Fruit fly (Drosophila melanogaster) whole organism, wandering third instar larva: ENCODE measurements around the gene CG13365.
A peak's percentile ranks its signal among the peaks of the same experiment; 100 is the strongest.

Experiments
- Abd-B ChIP-seq: fragments of >200 bp; optimal IDR thresholded peaks from 2 replicates; lab custom pipeline; 2017; ENCODE audit warnings: missing biosample characterization, missing genetic modification characterization
- CG32264 ChIP-seq: fragments of 200-800 bp; sonication (Bioruptor generic); optimal IDR thresholded peaks from 2 replicates; lab custom pipeline; 2016; ENCODE audit warnings: missing biosample characterization, missing genetic modification characterization
- CG9705 ChIP-seq: fragments of 200-800 bp; sonication (Bioruptor generic); optimal IDR thresholded peaks from 2 replicates; lab custom pipeline; 2018; ENCODE audit warnings: missing biosample characterization, mild to moderate bottlenecking, missing genetic modification characterization
- CrebA ChIP-seq: fragments of 200-800 bp; sonication (Bioruptor generic); optimal IDR thresholded peaks from 2 replicates; lab custom pipeline; 2016; ENCODE audit warnings: missing biosample characterization, mild to moderate bottlenecking, missing genetic modification characterization, borderline replicate concordance
- Dfd ChIP-seq: fragments of >200 bp; optimal IDR thresholded peaks from 2 replicates; lab custom pipeline; 2017; ENCODE audit warnings: missing biosample characterization, missing genetic modification characterization
- Dif ChIP-seq: fragments of 200-275, 200-300 bp; sonication (Bioruptor generic); optimal IDR thresholded peaks from 2 replicates; lab custom pipeline; 2018; ENCODE audit warnings: missing biosample characterization, missing genetic modification characterization; ENCODE audit not compliant: partially characterized antibody
- GATAd ChIP-seq: sonication (Bioruptor generic); optimal IDR thresholded peaks from 2 replicates; lab custom pipeline; 2016; ENCODE audit warnings: missing biosample characterization, missing genetic modification characterization
- HLH106 ChIP-seq: fragments of 200-800 bp; optimal IDR thresholded peaks from 3 replicates; lab custom pipeline; 2019; ENCODE audit warnings: missing biosample characterization, mild to moderate bottlenecking, missing genetic modification characterization, moderate library complexity
- Hnf4 ChIP-seq: fragments of 200-800 bp; sonication (Bioruptor generic); optimal IDR thresholded peaks from 2 replicates; lab custom pipeline; 2016; ENCODE audit warnings: missing biosample characterization, mild to moderate bottlenecking, missing genetic modification characterization
- Hr78 ChIP-seq: fragments of >200 bp; optimal IDR thresholded peaks from 2 replicates; lab custom pipeline; 2017; ENCODE audit warnings: missing biosample characterization, missing genetic modification characterization
- Hr83 ChIP-seq: fragments of 200-300 bp; sonication (Bioruptor generic); optimal IDR thresholded peaks from 2 replicates; lab custom pipeline; 2016; ENCODE audit warnings: missing biosample characterization, mild to moderate bottlenecking, missing genetic modification characterization, moderate library complexity; ENCODE audit not compliant: poor library complexity, severe bottlenecking
- Jra ChIP-seq: sonication (Bioruptor generic); optimal IDR thresholded peaks from 2 replicates; lab custom pipeline; 2016; ENCODE audit warnings: missing biosample characterization, missing genetic modification characterization
- Mio ChIP-seq: sonication (Bioruptor generic); optimal IDR thresholded peaks from 2 replicates; lab custom pipeline; 2016; ENCODE audit warnings: missing biosample characterization, missing genetic modification characterization
- Myc ChIP-seq: fragments of >200 bp; optimal IDR thresholded peaks from 2 replicates; lab custom pipeline; 2017
- N ChIP-seq: fragments of >200 bp; optimal IDR thresholded peaks from 2 replicates; lab custom pipeline; 2018; ENCODE audit warnings: missing biosample characterization, missing external identifiers, missing genetic modification characterization
- OdsH ChIP-seq: fragments of 200-800 bp; sonication (Bioruptor generic); optimal IDR thresholded peaks from 2 replicates; lab custom pipeline; 2016; ENCODE audit warnings: missing biosample characterization, mild to moderate bottlenecking, missing genetic modification characterization
- Rel ChIP-seq, 2 experiments: fragments of 200-800 bp; sonication (Bioruptor generic) in 1 of 2; optimal IDR thresholded peaks; 2 replicates in 1 of 2; 3 replicates in 1 of 2; lab custom pipeline; 2016 to 2019; ENCODE audit warnings: mild to moderate bottlenecking in 2 of 2, missing biosample characterization in 2 of 2, missing genetic modification characterization in 2 of 2, moderate library complexity in 1 of 2
- Sp1 ChIP-seq: fragments of 200-800 bp; sonication (Bioruptor generic); optimal IDR thresholded peaks from 3 replicates; lab custom pipeline; 2019; ENCODE audit warnings: missing biosample characterization, mild to moderate bottlenecking, missing genetic modification characterization, moderate library complexity
- Vsx2 ChIP-seq: fragments of 200-300, 225-300 bp; sonication (Bioruptor generic); optimal IDR thresholded peaks from 2 replicates; lab custom pipeline; 2018; ENCODE audit warnings: missing biosample characterization, missing genetic modification characterization; ENCODE audit not compliant: partially characterized antibody
- br ChIP-seq: fragments of 200-800 bp; sonication (Bioruptor generic); optimal IDR thresholded peaks from 2 replicates; lab custom pipeline; 2016; ENCODE audit warnings: missing biosample characterization, missing genetic modification characterization
- brk ChIP-seq: fragments of 200-800 bp; sonication (Bioruptor generic); optimal IDR thresholded peaks from 2 replicates; lab custom pipeline; 2016; ENCODE audit warnings: missing biosample characterization, mild to moderate bottlenecking, missing genetic modification characterization
- dl ChIP-seq, 2 experiments: fragments of 175-275, 200-275 bp in 1 of 2; fragments of 200-275 bp in 1 of 2; sonication (Bioruptor generic); optimal IDR thresholded peaks; lab custom pipeline; 2018; ENCODE audit warnings: mild to moderate bottlenecking in 2 of 2, missing biosample characterization in 2 of 2, missing genetic modification characterization in 2 of 2, moderate library complexity in 2 of 2; ENCODE audit not compliant: partially characterized antibody in 2 of 2, insufficient read depth in 1 of 2
- dmrt93B ChIP-seq: fragments of 200-800 bp; sonication (Bioruptor generic); optimal IDR thresholded peaks from 2 replicates; lab custom pipeline; 2018; ENCODE audit warnings: missing biosample characterization, mild to moderate bottlenecking, missing genetic modification characterization
- dsf ChIP-seq: sonication (Bioruptor generic); optimal IDR thresholded peaks from 2 replicates; lab custom pipeline; 2016; ENCODE audit warnings: missing biosample characterization, missing genetic modification characterization, borderline replicate concordance
- foxo ChIP-seq, 2 experiments: fragments of 200-800 bp; sonication (Bioruptor generic); optimal IDR thresholded peaks; 2 replicates in 1 of 2; 3 replicates in 1 of 2; lab custom pipeline; 2016 to 2017; ENCODE audit warnings: missing biosample characterization in 2 of 2, missing genetic modification characterization in 2 of 2
- fru ChIP-seq: fragments of 200-800 bp; sonication (Bioruptor generic); optimal IDR thresholded peaks from 3 replicates; lab custom pipeline; 2016; ENCODE audit warnings: missing biosample characterization, mild to moderate bottlenecking, missing genetic modification characterization
- h ChIP-seq: fragments of 200-800 bp; sonication (Bioruptor generic); optimal IDR thresholded peaks from 3 replicates; lab custom pipeline; 2016; ENCODE audit warnings: missing biosample characterization, mild to moderate bottlenecking, missing genetic modification characterization
- jim ChIP-seq: fragments of 175-275, 200-325 bp; sonication (Bioruptor generic); optimal IDR thresholded peaks from 2 replicates; lab custom pipeline; 2016; ENCODE audit warnings: missing biosample characterization, mild to moderate bottlenecking, missing genetic modification characterization
- lola ChIP-seq: fragments of >200 bp; optimal IDR thresholded peaks from 2 replicates; lab custom pipeline; 2017; ENCODE audit warnings: missing biosample characterization, missing genetic modification characterization
- pan ChIP-seq: fragments of >200 bp; optimal IDR thresholded peaks from 2 replicates; lab custom pipeline; 2017
- psq ChIP-seq: fragments of 200-800 bp; sonication (Bioruptor generic); optimal IDR thresholded peaks from 3 replicates; lab custom pipeline; 2017; ENCODE audit warnings: missing biosample characterization, mild to moderate bottlenecking, missing genetic modification characterization, moderate library complexity
- sage ChIP-seq: fragments of 200-800 bp; sonication (Bioruptor generic); optimal IDR thresholded peaks from 2 replicates; lab custom pipeline; 2016; ENCODE audit warnings: missing biosample characterization, mild to moderate bottlenecking, missing genetic modification characterization
- sv ChIP-seq: fragments of 200-800 bp; sonication (Bioruptor generic); optimal IDR thresholded peaks from 3 replicates; lab custom pipeline; 2016; ENCODE audit warnings: missing biosample characterization, missing genetic modification characterization
- tai ChIP-seq: sonication (Bioruptor generic); optimal IDR thresholded peaks from 2 replicates; lab custom pipeline; 2016; ENCODE audit warnings: missing biosample characterization, missing genetic modification characterization
- usp ChIP-seq: fragments of >200 bp; optimal IDR thresholded peaks from 2 replicates; lab custom pipeline; 2017; ENCODE audit warnings: missing biosample characterization, missing genetic modification characterization
- woc ChIP-seq: sonication (Bioruptor generic); optimal IDR thresholded peaks from 2 replicates; lab custom pipeline; 2016; ENCODE audit warnings: missing biosample characterization, mild to moderate bottlenecking, missing genetic modification characterization

CG13365 gene

DNA sequence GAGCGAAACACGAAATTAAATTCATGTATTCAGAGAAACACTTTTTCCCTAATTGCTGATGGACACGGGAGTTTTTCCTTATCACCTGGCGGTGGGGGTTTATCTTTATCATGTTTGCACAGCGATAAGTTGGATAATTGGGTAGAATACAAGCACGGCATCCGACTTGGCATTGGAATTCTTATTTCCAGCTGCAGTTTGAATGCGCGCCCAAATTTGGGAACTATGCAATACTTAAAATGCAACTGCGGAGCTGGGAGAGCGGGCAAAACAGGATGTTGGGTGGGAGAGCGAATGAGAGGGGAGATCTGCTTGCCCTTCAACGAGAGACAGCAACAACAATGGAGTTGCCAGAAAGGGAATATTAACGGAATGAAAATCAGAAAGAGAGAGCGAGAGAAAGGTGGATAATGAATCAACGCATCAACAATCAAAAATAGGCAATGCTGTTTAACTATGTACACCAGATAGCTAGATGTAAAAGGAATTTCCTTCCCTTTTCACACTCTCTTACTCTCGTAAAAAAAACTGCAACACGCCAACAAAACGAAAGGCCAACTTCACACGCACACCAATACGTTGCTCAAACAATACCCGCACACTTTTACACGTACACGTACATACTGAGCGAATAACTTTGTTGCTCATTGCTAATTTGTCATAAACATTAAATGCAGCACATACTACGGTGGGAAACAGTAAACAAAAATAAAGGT is 4.1 kb downstream of the CG13365 start:
- TF ChIP-seq sage, result no peak
- peak; percentile 23 for TF ChIP-seq Jra (GFP tag; lab: Kevin White, UChicago)
- peak; percentile 2 for TF ChIP-seq OdsH (GFP tag; lab: Kevin White, UChicago)
- TF ChIP-seq br, result peak; percentile 34
- TF ChIP-seq Rel (GFP tag; optimal IDR thresholded peaks at IDR 0.05; lab: Kevin White, UChicago), result no peak
- peak; percentile 81 for TF ChIP-seq Rel (tag; optimal IDR thresholded peaks at IDR 0.05; lab: Kevin White, UChicago)
- TF ChIP-seq CrebA (GFP tag; lab: Kevin White, UChicago), result no peak
- peak; percentile 10 for TF ChIP-seq fru
- TF ChIP-seq N (GFP tag; lab: Kevin White, UChicago), result peak; percentile 3
- no peak for TF ChIP-seq usp (GFP tag; lab: Kevin White, UChicago)

dm6 chrX:610048-610447 is 11.0 kb downstream of the CG13365 start:
- no peak for TF ChIP-seq CG32264 (GFP tag; lab: Kevin White, UChicago)
- TF ChIP-seq HLH106 (tag; lab: Kevin White, UChicago), result no peak
- no peak for TF ChIP-seq Hr83 (GFP tag; lab: Kevin White, UChicago)
- no peak for TF ChIP-seq sv (GFP tag; lab: Kevin White, UChicago)
- no peak for TF ChIP-seq Hr78 (GFP tag; lab: Kevin White, UChicago)
- TF ChIP-seq br, result no peak
- TF ChIP-seq jim, result no peak
- TF ChIP-seq GATAd (GFP tag; lab: Kevin White, UChicago), result no peak
- no peak for TF ChIP-seq CG9705
- no peak for TF ChIP-seq Dfd (GFP tag; lab: Kevin White, UChicago)
- TF ChIP-seq Abd-B (GFP tag; lab: Kevin White, UChicago), result no peak
- TF ChIP-seq tai (GFP tag; lab: Kevin White, UChicago), result no peak
- TF ChIP-seq lola (GFP tag; lab: Kevin White, UChicago), result no peak
- no peak for TF ChIP-seq pan
- TF ChIP-seq N (GFP tag; lab: Kevin White, UChicago), result no peak
- no peak for TF ChIP-seq fru
- no peak for TF ChIP-seq Dif (GFP tag; lab: Kevin White, UChicago)
- TF ChIP-seq foxo (GFP tag; optimal IDR thresholded peaks at IDR 0.05; lab: Kevin White, UChicago), result no peak
- TF ChIP-seq h (GFP tag; lab: Kevin White, UChicago), result no peak
- no peak for TF ChIP-seq dl (GFP tag; optimal IDR thresholded peaks at IDR 0.05; lab: Kevin White, UChicago; ENCODE audit: insufficient read depth in 1 of 2, partially characterized antibody in 2 of 2)

dm6 chrX:601984-602383 is 19.0 kb downstream of the CG13365 start:
- TF ChIP-seq psq (GFP tag; lab: Kevin White, UChicago) (no peak), lola (GFP tag; lab: Kevin White, UChicago) (no peak), Myc (lab: Kevin White, UChicago) (no peak), GATAd (GFP tag; lab: Kevin White, UChicago) (no peak), dl (GFP tag; optimal IDR thresholded peaks at IDR 0.05; lab: Kevin White, UChicago; ENCODE audit: insufficient read depth in 1 of 2, partially characterized antibody in 2 of 2) (no peak), Hr78 (GFP tag; lab: Kevin White, UChicago) (no peak), CG9705 (no peak), Vsx2 (GFP tag; lab: Kevin White, UChicago) (no peak), Sp1 (GFP tag; lab: Kevin White, UChicago) (no peak), Hnf4 (GFP tag; lab: Kevin White, UChicago) (no peak), sage (no peak), dsf (GFP tag; lab: Kevin White, UChicago) (no peak), Jra (GFP tag; lab: Kevin White, UChicago) (no peak), jim (no peak)
- TF ChIP-seq, all 38 proteins: peak for 0

DNA sequence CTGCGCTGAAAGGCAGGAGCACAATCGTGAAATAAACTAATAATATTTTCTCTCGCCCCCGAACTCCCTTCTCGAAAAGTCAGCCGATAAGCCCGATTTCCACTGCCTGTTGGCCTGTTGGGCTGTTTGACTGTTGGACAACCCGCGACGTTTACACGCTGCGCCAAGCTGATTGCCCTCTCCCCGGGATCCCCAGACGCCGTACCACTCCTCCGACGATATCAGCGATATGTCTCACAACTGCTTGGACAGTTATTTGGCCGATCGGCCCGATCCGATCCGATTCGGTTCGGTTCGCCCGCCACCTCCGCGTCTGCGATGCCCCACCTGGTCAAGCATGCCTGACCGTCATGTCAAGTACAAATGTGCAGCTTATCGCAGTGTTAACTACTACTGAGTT is 21.3 kb downstream of the CG13365 start:
- TF ChIP-seq Jra (GFP tag; lab: Kevin White, UChicago), result peak; percentile 18
- TF ChIP-seq CG32264 (GFP tag; lab: Kevin White, UChicago), result no peak
- no peak for TF ChIP-seq sage
- no peak for TF ChIP-seq Rel (GFP tag; optimal IDR thresholded peaks at IDR 0.05; lab: Kevin White, UChicago)
- peak; percentile 22 for TF ChIP-seq Rel (tag; optimal IDR thresholded peaks at IDR 0.05; lab: Kevin White, UChicago)
- TF ChIP-seq Mio (GFP tag; lab: Kevin White, UChicago), result no peak
- TF ChIP-seq Dfd (GFP tag; lab: Kevin White, UChicago), result no peak
- no peak for TF ChIP-seq pan
- TF ChIP-seq CrebA (GFP tag; lab: Kevin White, UChicago), result no peak
- TF ChIP-seq h (GFP tag; lab: Kevin White, UChicago), result peak; percentile 21
- no peak for TF ChIP-seq tai (GFP tag; lab: Kevin White, UChicago)
- TF ChIP-seq jim, result no peak
- no peak for TF ChIP-seq Hr78 (GFP tag; lab: Kevin White, UChicago)
- peak; percentile 21 for TF ChIP-seq Hnf4 (GFP tag; lab: Kevin White, UChicago)
- no peak for TF ChIP-seq brk (GFP tag; lab: Kevin White, UChicago)
- no peak for TF ChIP-seq Myc (lab: Kevin White, UChicago)
- no peak for TF ChIP-seq Vsx2 (GFP tag; lab: Kevin White, UChicago)
- no peak for TF ChIP-seq foxo (GFP tag; optimal IDR thresholded peaks at IDR 0.05; lab: Kevin White, UChicago)
- TF ChIP-seq woc, result no peak
- no peak for TF ChIP-seq GATAd (GFP tag; lab: Kevin White, UChicago)
- TF ChIP-seq usp (GFP tag; lab: Kevin White, UChicago), result no peak
- no peak for TF ChIP-seq Sp1 (GFP tag; lab: Kevin White, UChicago)
- no peak for TF ChIP-seq br
- TF ChIP-seq dl (GFP tag; optimal IDR thresholded peaks at IDR 0.05; lab: Kevin White, UChicago; ENCODE audit: insufficient read depth in 1 of 2, partially characterized antibody in 2 of 2), result no peak
- no peak for TF ChIP-seq dmrt93B (GFP tag; lab: Kevin White, UChicago)
- TF ChIP-seq fru, result peak; percentile 14
- no peak for TF ChIP-seq Dif (GFP tag; lab: Kevin White, UChicago)
- TF ChIP-seq lola (GFP tag; lab: Kevin White, UChicago), result no peak
- TF ChIP-seq Hr83 (GFP tag; lab: Kevin White, UChicago), result no peak
- no peak for TF ChIP-seq HLH106 (tag; lab: Kevin White, UChicago)
- TF ChIP-seq, all 38 proteins: peak for 5
